Fruit fly (Drosophila melanogaster) Kc167 (cell line): ENCODE data around the gene CG4783.

Experiments
- Sin3A ChIP-seq: fragments of >200 bp; optimal IDR thresholded peaks from 2 replicates; lab custom pipeline; 2018; ENCODE audit warnings: missing external identifiers
- h ChIP-seq: fragments of >200 bp; optimal IDR thresholded peaks from 3 replicates; lab custom pipeline; 2018; ENCODE audit warnings: missing external identifiers

DNA sequence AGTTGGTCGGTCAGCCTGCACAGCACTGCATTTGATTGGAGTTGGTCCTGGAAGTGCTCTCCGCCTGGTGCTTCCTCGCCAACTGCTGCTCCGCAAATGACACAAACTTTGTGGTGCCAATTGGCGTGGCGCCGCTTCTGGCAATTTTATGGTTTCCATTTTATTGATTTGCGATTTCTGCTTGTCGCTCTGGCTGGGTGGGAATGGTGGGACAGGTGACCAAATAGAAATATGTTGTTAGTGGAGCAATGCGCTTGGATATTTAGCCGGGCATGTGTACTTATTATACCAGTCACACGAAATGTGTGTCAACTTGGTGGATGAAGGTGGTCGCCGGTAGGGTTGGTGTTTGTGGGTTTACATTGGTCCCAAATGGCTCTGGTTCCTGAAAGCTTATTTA is 32.9 kb upstream of the CG4783 start, which contains the start of the genes Xport-A and Xport-B:
- TF ChIP-seq Sin3A (lab: Kevin White, UChicago) (no peak), h (no peak)
